Worm (Caenorhabditis elegans) whole organism, L1 larva: Measurements from ENCODE around the gene acox-1.5.

Experiments used
- F16B12.6 ChIP-seq: fragments of 150-350 bp; optimal IDR thresholded peaks from 2 replicates; lab custom pipeline; 2014; ENCODE audit warnings: missing biosample characterization, missing genetic modification characterization
- Y116A8C.19 ChIP-seq: sonication (generic microtip); optimal IDR thresholded peaks from 2 replicates; lab custom pipeline; 2016; ENCODE audit warnings: missing compliant biosample characterization, missing genetic modification characterization, borderline replicate concordance
- aly-2 ChIP-seq: fragments of 150-350 bp; optimal IDR thresholded peaks from 2 replicates; lab custom pipeline; 2014; ENCODE audit warnings: missing biosample characterization, missing genetic modification characterization
- ama-1 ChIP-seq: fragments of 150-350 bp; optimal IDR thresholded peaks from 2 replicates; lab custom pipeline; 2014
- blmp-1 ChIP-seq: fragments of 150-350 bp; optimal IDR thresholded peaks from 2 replicates; lab custom pipeline; 2014; ENCODE audit warnings: missing biosample characterization, missing genetic modification characterization
- ceh-63 ChIP-seq: fragments of 200-800 bp; sonication (Bioruptor generic); optimal IDR thresholded peaks from 2 replicates; lab custom pipeline; 2018; ENCODE audit warnings: mild to moderate bottlenecking, missing genetic modification characterization, missing compliant biosample characterization
- ceh-82 ChIP-seq, 3 experiments: fragments of 150-350 bp in 1 of 3; sonication (generic microtip) in 2 of 3; optimal IDR thresholded peaks; 2 replicates each; lab custom pipeline; 2014 to 2017; ENCODE audit warnings: missing biosample characterization in 3 of 3, missing genetic modification characterization in 3 of 3
- ceh-88 ChIP-seq: fragments of 200-800 bp; sonication (Bioruptor generic); IDR thresholded peaks from 2 replicates; pipeline ENCODE4 v1.3.6; 2022; ENCODE audit warnings: missing genetic modification characterization, missing compliant biosample characterization
- ceh-90 ChIP-seq: sonication (generic microtip); optimal IDR thresholded peaks from 2 replicates; lab custom pipeline; 2016; ENCODE audit warnings: missing genetic modification characterization, missing compliant biosample characterization
- ces-1 ChIP-seq: fragments of 150-350 bp; optimal IDR thresholded peaks from 2 replicates; lab custom pipeline; 2014; ENCODE audit warnings: missing biosample characterization, missing genetic modification reagents, missing genetic modification characterization
- efl-1 ChIP-seq, 4 experiments: fragments of 150-350 bp; optimal IDR thresholded peaks in 3 of 4; peaks in 1 of 4; 1 replicate in 1 of 4; 2 replicates in 3 of 4; lab custom pipeline; 2014; ENCODE audit warnings: missing biosample characterization in 2 of 4, missing genetic modification characterization in 2 of 4, missing genetic modification reagents in 2 of 4
- elt-2 ChIP-seq: sonication (generic microtip); optimal IDR thresholded peaks from 2 replicates; lab custom pipeline; 2016; ENCODE audit warnings: missing genetic modification characterization, mild to moderate bottlenecking, inconsistent platforms, missing compliant biosample characterization, missing genetic modification reagents
- fkh-10 ChIP-seq: sonication (generic microtip); optimal IDR thresholded peaks from 2 replicates; lab custom pipeline; 2017; ENCODE audit warnings: missing biosample characterization, missing genetic modification reagents, missing genetic modification characterization
- fos-1 ChIP-seq: fragments of 150-350 bp; optimal IDR thresholded peaks from 2 replicates; lab custom pipeline; 2014; ENCODE audit warnings: missing biosample characterization, missing genetic modification characterization
- grh-1 ChIP-seq: fragments of 200-800 bp; sonication (Bioruptor generic); IDR thresholded peaks from 2 replicates; pipeline ENCODE4 v1.3.6; 2022; ENCODE audit warnings: missing genetic modification reagents, missing genetic modification characterization, missing compliant biosample characterization
- jun-1 ChIP-seq: fragments of 150-350 bp; optimal IDR thresholded peaks from 2 replicates; lab custom pipeline; 2014; ENCODE audit warnings: missing biosample characterization, missing genetic modification reagents, missing genetic modification characterization
- lin-13 ChIP-seq: fragments of 150-350 bp; optimal IDR thresholded peaks from 2 replicates; lab custom pipeline; 2014; ENCODE audit warnings: missing biosample characterization, missing genetic modification reagents, missing genetic modification characterization
- lin-14 ChIP-seq: fragments of 200-800 bp; sonication (Bioruptor generic); optimal IDR thresholded peaks from 2 replicates; lab custom pipeline; 2018; ENCODE audit warnings: mild to moderate bottlenecking, missing genetic modification characterization, moderate library complexity, missing compliant biosample characterization
- lin-35 ChIP-seq, 2 experiments: fragments of 150-350 bp; optimal IDR thresholded peaks; 2 replicates each; lab custom pipeline; 2014; ENCODE audit warnings: missing biosample characterization in 2 of 2, missing genetic modification characterization in 2 of 2, missing genetic modification reagents in 2 of 2
- lin-39 ChIP-seq: fragments of 150-350 bp; optimal IDR thresholded peaks from 2 replicates; lab custom pipeline; 2014; ENCODE audit warnings: missing biosample characterization, missing genetic modification reagents, missing genetic modification characterization
- lir-3 ChIP-seq: sonication (generic microtip); optimal IDR thresholded peaks from 2 replicates; lab custom pipeline; 2016; ENCODE audit warnings: mild to moderate bottlenecking, missing genetic modification characterization, moderate library complexity, missing compliant biosample characterization; ENCODE audit not compliant: poor library complexity
- mdl-1 ChIP-seq, 2 experiments: fragments of 150-350 bp; optimal IDR thresholded peaks; 2 replicates each; lab custom pipeline; 2014 to 2017; ENCODE audit warnings: missing biosample characterization in 2 of 2, missing genetic modification characterization in 2 of 2, inconsistent platforms in 1 of 2
- mep-1 ChIP-seq: fragments of 150-350 bp; optimal IDR thresholded peaks from 2 replicates; lab custom pipeline; 2014; ENCODE audit warnings: missing biosample characterization, missing genetic modification characterization
- nhr-19 ChIP-seq: fragments of 200-800 bp; sonication (Bioruptor generic); conservative IDR thresholded peaks from 2 replicates; pipeline ENCODE4 v1.3.6; 2022; ENCODE audit warnings: missing genetic modification characterization, missing compliant biosample characterization
- nhr-20 ChIP-seq: sonication (generic microtip); optimal IDR thresholded peaks from 2 replicates; lab custom pipeline; 2016; ENCODE audit warnings: mild to moderate bottlenecking, missing genetic modification characterization, missing compliant biosample characterization
- nhr-237 ChIP-seq: fragments of 150-350 bp; optimal IDR thresholded peaks from 2 replicates; lab custom pipeline; 2014; ENCODE audit warnings: missing biosample characterization, missing genetic modification characterization
- nhr-77 ChIP-seq: fragments of 150-350 bp; optimal IDR thresholded peaks from 2 replicates; lab custom pipeline; 2014; ENCODE audit warnings: missing biosample characterization, missing genetic modification characterization
- nhr-84 ChIP-seq: sonication (generic microtip); optimal IDR thresholded peaks from 2 replicates; lab custom pipeline; 2017; ENCODE audit warnings: missing biosample characterization, missing genetic modification characterization
- nhr-90 ChIP-seq: sonication (generic microtip); optimal IDR thresholded peaks from 2 replicates; lab custom pipeline; 2016; ENCODE audit warnings: mild to moderate bottlenecking, missing genetic modification characterization, missing compliant biosample characterization; ENCODE audit not compliant: poor library complexity
- pag-3 ChIP-seq: sonication (generic microtip); optimal IDR thresholded peaks from 2 replicates; lab custom pipeline; 2017; ENCODE audit warnings: missing genetic modification characterization, mild to moderate bottlenecking, missing compliant biosample characterization, antibody characterized with exemption, borderline replicate concordance; ENCODE audit not compliant: insufficient read depth
- rnt-1 ChIP-seq: sonication (generic microtip); optimal IDR thresholded peaks from 2 replicates; lab custom pipeline; 2016; ENCODE audit warnings: mild to moderate bottlenecking, missing genetic modification characterization, moderate library complexity, missing compliant biosample characterization
- skn-1 ChIP-seq: fragments of 150-350 bp; optimal IDR thresholded peaks from 2 replicates; lab custom pipeline; 2014; ENCODE audit warnings: missing biosample characterization, missing genetic modification characterization
- snpc-4 ChIP-seq: fragments of 150-350 bp; optimal IDR thresholded peaks from 2 replicates; lab custom pipeline; 2014; ENCODE audit warnings: missing biosample characterization, missing genetic modification characterization
- sptf-1 ChIP-seq: fragments of 150-350 bp; optimal IDR thresholded peaks from 2 replicates; lab custom pipeline; 2014; ENCODE audit warnings: missing biosample characterization, missing genetic modification characterization
- swsn-7 ChIP-seq: sonication (generic microtip); optimal IDR thresholded peaks from 2 replicates; lab custom pipeline; 2016; ENCODE audit warnings: missing genetic modification characterization, missing compliant biosample characterization
- unc-30 ChIP-seq: sonication (generic microtip); optimal IDR thresholded peaks from 2 replicates; lab custom pipeline; 2017; ENCODE audit warnings: missing biosample characterization, missing genetic modification characterization
- unc-86 ChIP-seq: sonication (generic microtip); optimal IDR thresholded peaks from 2 replicates; lab custom pipeline; 2016; ENCODE audit warnings: missing genetic modification characterization, missing compliant biosample characterization
- unc-98 ChIP-seq: fragments of 200-800 bp; sonication (Bioruptor generic); IDR thresholded peaks from 2 replicates; pipeline ENCODE4 v1.3.6; 2022; ENCODE audit warnings: missing genetic modification characterization, missing compliant biosample characterization
- vab-15 ChIP-seq: sonication (generic microtip); optimal IDR thresholded peaks from 2 replicates; lab custom pipeline; 2017; ENCODE audit warnings: missing genotype, mild to moderate bottlenecking, missing genetic modification characterization, missing compliant biosample characterization
- xbp-1 ChIP-seq: sonication (generic microtip); optimal IDR thresholded peaks from 2 replicates; lab custom pipeline; 2016; ENCODE audit warnings: missing genetic modification characterization, missing compliant biosample characterization
- zip-4 ChIP-seq: fragments of 200-800 bp; sonication (Bioruptor generic); optimal IDR thresholded peaks from 2 replicates; lab custom pipeline; 2018; ENCODE audit warnings: mild to moderate bottlenecking, missing genetic modification characterization, moderate library complexity, missing compliant biosample characterization

The acox-1.5 gene

ce11 chrIII:9592118-9592517, at the start of gene acox-1.5:
TSS of gene acox-1.5 (minus strand) at chrIII:9592192.
- TF ChIP-seq elt-2 (peak; percentile 35), aly-2 (no peak), skn-1 (tag; lab: Kevin White, UChicago) (no peak), ces-1 (GFP tag; lab: Kevin White, UChicago) (no peak)
- TF ChIP-seq, all 84 proteins: peak for 1

ce11 chrIII:9639281-9640050, 47.5 kb upstream of the acox-1.5 start:
- TF ChIP-seq efl-1 (optimal IDR thresholded peaks at IDR 0.05; lab: Kevin White, UChicago) = no peak
- TF ChIP-seq efl-1 (GFP tag; optimal IDR thresholded peaks at IDR 0.05 in 1 of 2; lab: Kevin White, UChicago) = peak in 1 of 2 experiments; percentile 51
- no peak for TF ChIP-seq unc-30
- peak; percentile 96 for TF ChIP-seq blmp-1 (tag; lab: Kevin White, UChicago)

ce11 chrIII:9638159-9638754, 46.3 kb upstream of the acox-1.5 start:
- TF ChIP-seq fos-1 = no peak
- no peak for TF ChIP-seq nhr-77 (tag; lab: Kevin White, UChicago)
- no peak for TF ChIP-seq swsn-7
- no peak for TF ChIP-seq lin-39 (tag; lab: Kevin White, UChicago)
- TF ChIP-seq blmp-1 (tag; lab: Kevin White, UChicago) = peak; percentile 2
- no peak for TF ChIP-seq sptf-1 (tag; lab: Kevin White, UChicago)
- TF ChIP-seq nhr-19 (GFP tag; lab: Robert Waterston, UW) = no peak
- TF ChIP-seq nhr-20 (tag; lab: Kevin White, UChicago) = peak; percentile 10
- TF ChIP-seq elt-2 = peak; percentile 82
- no peak for TF ChIP-seq ces-1 (GFP tag; lab: Kevin White, UChicago)
- no peak for TF ChIP-seq unc-98 (GFP tag; lab: Robert Waterston, UW)
- no peak for TF ChIP-seq nhr-237
- TF ChIP-seq grh-1 = no peak
- peak; percentile 20 for TF ChIP-seq lin-14 (GFP tag; lab: Kevin White, UChicago)
- TF ChIP-seq lir-3 = no peak
- TF ChIP-seq Y116A8C.19 (tag; lab: Kevin White, UChicago) = no peak
- no peak for TF ChIP-seq lin-13 (GFP tag; lab: Kevin White, UChicago)
- no peak for TF ChIP-seq efl-1 (optimal IDR thresholded peaks at IDR 0.05; lab: Kevin White, UChicago)
- peak in 1 of 2 experiments; percentile 80 for TF ChIP-seq efl-1 (GFP tag; optimal IDR thresholded peaks at IDR 0.05 in 1 of 2; lab: Kevin White, UChicago)
- TF ChIP-seq skn-1 (tag; lab: Kevin White, UChicago) = no peak
- no peak for TF ChIP-seq ceh-82 (tag; optimal IDR thresholded peaks at IDR 0.05; lab: Kevin White, UChicago)
- TF ChIP-seq lin-35 (GFP tag; optimal IDR thresholded peaks at IDR 0.05; lab: Kevin White, UChicago) = peak in 1 of 2 experiments; percentile 43
- TF ChIP-seq xbp-1 (tag; lab: Kevin White, UChicago) = no peak
- no peak for TF ChIP-seq vab-15 (tag; lab: Kevin White, UChicago)
- no peak for TF ChIP-seq unc-86
- TF ChIP-seq zip-4 (GFP tag; lab: Kevin White, UChicago) = no peak

ce11 chrIII:9637016-9637415, 45.0 kb upstream of the acox-1.5 start, which contains the start of gene gei-13:
TSS of gene gei-13 (minus strand) at chrIII:9637116.
- TF ChIP-seq ceh-63 (no peak), skn-1 (tag; lab: Kevin White, UChicago) (no peak), efl-1 (optimal IDR thresholded peaks at IDR 0.05; lab: Kevin White, UChicago) (no peak), efl-1 (GFP tag; optimal IDR thresholded peaks at IDR 0.05 in 1 of 2; lab: Kevin White, UChicago) (peak in 1 of 2 experiments; percentile 78), mdl-1 (tag; optimal IDR thresholded peaks at IDR 0.05; lab: Kevin White, UChicago) (no peak), nhr-237 (no peak), aly-2 (no peak), grh-1 (no peak), rnt-1 (no peak)
- TF ChIP-seq, all 84 proteins: peak for 1

- TF ChIP-seq ceh-90 (tag; lab: Kevin White, UChicago) = peak; percentile 17
- TF ChIP-seq snpc-4 = peak; percentile 55
- peak; percentile 76 for TF ChIP-seq lin-39 (tag; lab: Kevin White, UChicago)
- peak; percentile 72 for TF ChIP-seq jun-1 (tag; lab: Kevin White, UChicago)
- peak; percentile 65 for TF ChIP-seq F16B12.6 (tag; lab: Kevin White, UChicago)
- TF ChIP-seq ama-1 (lab: Kevin White, UChicago) = peak; percentile 38
- TF ChIP-seq pag-3 (tag; lab: Kevin White, UChicago) = no peak
- TF ChIP-seq elt-2 = peak; percentile 38
- TF ChIP-seq nhr-90 (tag; lab: Kevin White, UChicago) = peak; percentile 81
- peak; percentile 88 for TF ChIP-seq mep-1
- TF ChIP-seq skn-1 (tag; lab: Kevin White, UChicago) = peak; percentile 93
- TF ChIP-seq rnt-1 = peak; percentile 81
- no peak for TF ChIP-seq nhr-84
- peak; percentile 25 for TF ChIP-seq fkh-10 (GFP tag; lab: Kevin White, UChicago)
- TF ChIP-seq ceh-88 = peak; percentile 57
These were observed 39.2 kb upstream of the acox-1.5 start, which contains the start of gene ubc-7 for ce11 chrIII:9631117-9631655. TSS of gene ubc-7 (minus strand) at chrIII:9631167.
